Fruit fly (Drosophila melanogaster): Measurements from ENCODE around the gene CG43402.

Gene CG43402

dm6 chr2L:1458584-1459203, 16.3 kb downstream of the CG43402 start:
- TF ChIP-seq usp (GFP tag; optimal IDR thresholded peaks at IDR 0.05) (no peak), psq (optimal IDR thresholded peaks at IDR 0.05) (no peak), Dll (optimal IDR thresholded peaks at IDR 0.05) (no peak), CG8478 (optimal IDR thresholded peaks at IDR 0.05) (no peak), EcR (GFP tag; optimal IDR thresholded peaks at IDR 0.05) (no peak), pan (optimal IDR thresholded peaks at IDR 0.05) (no peak)

dm6 chr2L:1459344-1459743, 16.9 kb downstream of the CG43402 start:
- TF ChIP-seq CG8478 (optimal IDR thresholded peaks at IDR 0.05), result no peak
- TF ChIP-seq usp (GFP tag; optimal IDR thresholded peaks at IDR 0.05), result no peak
- TF ChIP-seq Dll (optimal IDR thresholded peaks at IDR 0.05), result no peak
- no peak for TF ChIP-seq EcR (GFP tag; optimal IDR thresholded peaks at IDR 0.05)
- no peak for TF ChIP-seq pan (optimal IDR thresholded peaks at IDR 0.05)
- TF ChIP-seq psq (optimal IDR thresholded peaks at IDR 0.05), result no peak

- TF ChIP-seq Dll (optimal IDR thresholded peaks at IDR 0.05) (no peak), CG8478 (optimal IDR thresholded peaks at IDR 0.05) (no peak), EcR (GFP tag; optimal IDR thresholded peaks at IDR 0.05) (no peak), psq (optimal IDR thresholded peaks at IDR 0.05) (no peak), pan (optimal IDR thresholded peaks at IDR 0.05) (no peak), usp (GFP tag; optimal IDR thresholded peaks at IDR 0.05) (no peak)
Observed at dm6 chr2L:1460463-1461219, 18.2 kb downstream of the CG43402 start.

dm6 chr2L:1462136-1462535, 19.7 kb downstream of the CG43402 start:
- TF ChIP-seq psq (optimal IDR thresholded peaks at IDR 0.05) (no peak), CG8478 (optimal IDR thresholded peaks at IDR 0.05) (no peak), pan (optimal IDR thresholded peaks at IDR 0.05) (no peak), usp (GFP tag; optimal IDR thresholded peaks at IDR 0.05) (no peak)

dm6 chr2L:1463362-1463908, 21.0 kb downstream of the CG43402 start:
- TF ChIP-seq EcR (GFP tag; optimal IDR thresholded peaks at IDR 0.05) (no peak), CG8478 (optimal IDR thresholded peaks at IDR 0.05) (no peak), pan (optimal IDR thresholded peaks at IDR 0.05) (no peak), psq (optimal IDR thresholded peaks at IDR 0.05) (no peak), Dll (optimal IDR thresholded peaks at IDR 0.05) (no peak), usp (GFP tag; optimal IDR thresholded peaks at IDR 0.05) (no peak)

- TF ChIP-seq usp (GFP tag; optimal IDR thresholded peaks at IDR 0.05), result no peak
- TF ChIP-seq psq (optimal IDR thresholded peaks at IDR 0.05), result no peak
- no peak for TF ChIP-seq EcR (GFP tag; optimal IDR thresholded peaks at IDR 0.05)
- TF ChIP-seq pan (optimal IDR thresholded peaks at IDR 0.05), result no peak
- no peak for TF ChIP-seq CG8478 (optimal IDR thresholded peaks at IDR 0.05)
- no peak for TF ChIP-seq Dll (optimal IDR thresholded peaks at IDR 0.05)
Observed at dm6 chr2L:1470009-1470408, 27.6 kb downstream of the CG43402 start.

dm6 chr2L:1470772-1471171, 28.3 kb downstream of the CG43402 start:
- TF ChIP-seq pan (optimal IDR thresholded peaks at IDR 0.05) (no peak), CG8478 (optimal IDR thresholded peaks at IDR 0.05) (no peak), EcR (GFP tag; optimal IDR thresholded peaks at IDR 0.05) (no peak), usp (GFP tag; optimal IDR thresholded peaks at IDR 0.05) (no peak), psq (optimal IDR thresholded peaks at IDR 0.05) (no peak), Dll (optimal IDR thresholded peaks at IDR 0.05) (no peak)

- TF ChIP-seq pan (optimal IDR thresholded peaks at IDR 0.05), result peak; percentile 79
- no peak for TF ChIP-seq EcR (GFP tag; optimal IDR thresholded peaks at IDR 0.05)
- TF ChIP-seq usp (GFP tag; optimal IDR thresholded peaks at IDR 0.05), result no peak
Observed at dm6 chr2L:1473427-1473826, 31.0 kb downstream of the CG43402 start.

dm6 chr2L:1476872-1477503, 34.6 kb downstream of the CG43402 start:
- no peak for TF ChIP-seq psq (optimal IDR thresholded peaks at IDR 0.05)
- TF ChIP-seq Dll (optimal IDR thresholded peaks at IDR 0.05), result no peak
- no peak for TF ChIP-seq CG8478 (optimal IDR thresholded peaks at IDR 0.05)
- TF ChIP-seq usp (GFP tag; optimal IDR thresholded peaks at IDR 0.05), result no peak
- no peak for TF ChIP-seq EcR (GFP tag; optimal IDR thresholded peaks at IDR 0.05)
- no peak for TF ChIP-seq pan (optimal IDR thresholded peaks at IDR 0.05)

- TF ChIP-seq psq (optimal IDR thresholded peaks at IDR 0.05), result no peak
- TF ChIP-seq EcR (GFP tag; optimal IDR thresholded peaks at IDR 0.05), result no peak
- TF ChIP-seq Dll (optimal IDR thresholded peaks at IDR 0.05), result no peak
- no peak for TF ChIP-seq CG8478 (optimal IDR thresholded peaks at IDR 0.05)
- TF ChIP-seq pan (optimal IDR thresholded peaks at IDR 0.05), result no peak
- no peak for TF ChIP-seq usp (GFP tag; optimal IDR thresholded peaks at IDR 0.05)
Observed at dm6 chr2L:1478488-1478887, 36.1 kb downstream of the CG43402 start.

dm6 chr2L:1485975-1486665, 43.7 kb downstream of the CG43402 start:
- TF ChIP-seq CG8478 (optimal IDR thresholded peaks at IDR 0.05) (no peak), Dll (optimal IDR thresholded peaks at IDR 0.05) (no peak), EcR (GFP tag; optimal IDR thresholded peaks at IDR 0.05) (no peak), usp (GFP tag; optimal IDR thresholded peaks at IDR 0.05) (no peak), psq (optimal IDR thresholded peaks at IDR 0.05) (no peak), pan (optimal IDR thresholded peaks at IDR 0.05) (no peak)

All from whole organism.